Worm (Caenorhabditis elegans) whole organism, mixed stage, embryonic: Measurements from ENCODE around the gene nhr-213.

ENCODE experiments used
- blmp-1 ChIP-seq: fragments of 150-350 bp; optimal IDR thresholded peaks from 2 replicates; lab custom pipeline; 2014; ENCODE audit warnings: missing biosample characterization, missing genetic modification characterization
- ces-1 ChIP-seq: fragments of 150-350 bp; optimal IDR thresholded peaks from 2 replicates; lab custom pipeline; 2014; ENCODE audit warnings: missing biosample characterization, missing genetic modification reagents, missing genetic modification characterization
- elt-1 ChIP-seq: sonication (generic microtip); optimal IDR thresholded peaks from 2 replicates; lab custom pipeline; 2017; ENCODE audit warnings: missing genetic modification characterization, mild to moderate bottlenecking, missing compliant biosample characterization, antibody characterized with exemption, moderate library complexity, borderline replicate concordance; ENCODE audit not compliant: insufficient read depth
- lsy-2 ChIP-seq: fragments of 150-350 bp; optimal IDR thresholded peaks from 2 replicates; lab custom pipeline; 2014; ENCODE audit warnings: missing biosample characterization, missing genetic modification characterization
- nhr-2 ChIP-seq: fragments of 150-350 bp; optimal IDR thresholded peaks from 2 replicates; lab custom pipeline; 2014; ENCODE audit warnings: missing biosample characterization, missing genetic modification characterization
- nhr-28 ChIP-seq: fragments of 150-350 bp; optimal IDR thresholded peaks from 2 replicates; lab custom pipeline; 2014; ENCODE audit warnings: missing biosample characterization, missing genetic modification characterization
- pha-4 ChIP-seq: fragments of 150-350 bp; optimal IDR thresholded peaks from 2 replicates; lab custom pipeline; 2018; ENCODE audit warnings: missing biosample characterization, missing genetic modification reagents, missing genetic modification characterization
- sptf-1 ChIP-seq: sonication (generic microtip); optimal IDR thresholded peaks from 2 replicates; lab custom pipeline; 2017; ENCODE audit warnings: mild to moderate bottlenecking, missing genetic modification characterization, moderate library complexity, missing compliant biosample characterization
- tbx-8 ChIP-seq: fragments of 200-800 bp; sonication (Bioruptor generic); optimal IDR thresholded peaks from 2 replicates; lab custom pipeline; 2018; ENCODE audit warnings: mild to moderate bottlenecking, missing genetic modification characterization, moderate library complexity, missing compliant biosample characterization
- unc-39 ChIP-seq: fragments of 150-350 bp; optimal IDR thresholded peaks from 2 replicates; lab custom pipeline; 2014; ENCODE audit warnings: missing biosample characterization, missing genetic modification characterization
- unc-62 ChIP-seq: fragments of 150-350 bp; optimal IDR thresholded peaks from 2 replicates; lab custom pipeline; 2014; ENCODE audit warnings: missing biosample characterization, missing genetic modification reagents, missing genetic modification characterization
- ztf-11 ChIP-seq: fragments of 150-350 bp; optimal IDR thresholded peaks from 2 replicates; lab custom pipeline; 2014; ENCODE audit warnings: missing biosample characterization, missing genetic modification characterization

ce11 chrV:15913714-15914113, 17.1 kb upstream of the nhr-213 start, which contains the start of gene F35E8.7:
- TF ChIP-seq sptf-1: no peak
- no peak for TF ChIP-seq ces-1
- TF ChIP-seq pha-4 (tag; lab: Kevin White, UChicago): no peak
- no peak for TF ChIP-seq elt-1 (tag; lab: Kevin White, UChicago)
- no peak for TF ChIP-seq lsy-2 (tag; lab: Kevin White, UChicago)
- no peak for TF ChIP-seq tbx-8 (GFP tag; lab: Kevin White, UChicago)
- TF ChIP-seq unc-62: no peak
- no peak for TF ChIP-seq nhr-28 (tag; lab: Kevin White, UChicago)
- TF ChIP-seq nhr-2 (tag; lab: Kevin White, UChicago): no peak
- no peak for TF ChIP-seq blmp-1 (tag; lab: Kevin White, UChicago)
- TF ChIP-seq ztf-11 (tag; lab: Kevin White, UChicago): no peak
- TF ChIP-seq unc-39 (tag; lab: Kevin White, UChicago): no peak
